Fruit fly (Drosophila melanogaster) whole organism, embryonic: ENCODE data around the gene pug.
A peak's percentile ranks its signal among the peaks of the same experiment; 100 is the strongest.

Experiments used
- Atf-2 ChIP-seq: fragments of 200-800 bp; sonication (Bioruptor generic); optimal IDR thresholded peaks from 2 replicates; lab custom pipeline; 2016; ENCODE audit warnings: missing biosample characterization, missing genetic modification characterization
- B-H2 ChIP-seq: fragments of 200-800 bp; sonication (Bioruptor generic); optimal IDR thresholded peaks from 2 replicates; lab custom pipeline; 2018; ENCODE audit warnings: missing biosample characterization, mild to moderate bottlenecking, missing genetic modification characterization
- CG10267 ChIP-seq: fragments of 200-800 bp; sonication (Bioruptor generic); optimal IDR thresholded peaks from 2 replicates; lab custom pipeline; 2018; ENCODE audit warnings: missing biosample characterization, mild to moderate bottlenecking, missing genetic modification characterization, moderate library complexity
- CG11085 ChIP-seq: fragments of 200-800 bp; sonication (Bioruptor generic); IDR thresholded peaks from 2 replicates; pipeline ENCODE4 v1.3.6; 2022; ENCODE audit warnings: missing biosample characterization, missing genetic modification characterization
- CG12299 ChIP-seq: fragments of 200-800 bp; sonication (Bioruptor generic); optimal IDR thresholded peaks from 2 replicates; lab custom pipeline; 2018; ENCODE audit warnings: missing biosample characterization, mild to moderate bottlenecking, missing genetic modification characterization
- CG13287 ChIP-seq: fragments of 200-800 bp; sonication (Bioruptor generic); IDR thresholded peaks from 2 replicates; pipeline ENCODE4 v1.3.6; 2022; ENCODE audit warnings: missing biosample characterization, missing genetic modification characterization; ENCODE audit not compliant: partially characterized antibody
- CG1529 ChIP-seq: fragments of 200-800 bp; sonication (Bioruptor generic); optimal IDR thresholded peaks from 3 replicates; lab custom pipeline; 2018; ENCODE audit warnings: missing biosample characterization, missing genetic modification characterization
- CG17912 ChIP-seq: fragments of 200-800 bp; sonication (Bioruptor generic); optimal IDR thresholded peaks from 2 replicates; lab custom pipeline; 2018; ENCODE audit warnings: missing biosample characterization, mild to moderate bottlenecking, missing genetic modification characterization
- CG2199 ChIP-seq: fragments of 200-800 bp; sonication (Bioruptor generic); IDR thresholded peaks from 3 replicates; pipeline ENCODE4 v1.3.6; 2022; ENCODE audit warnings: missing biosample characterization, missing genetic modification characterization
- CG2678 ChIP-seq: fragments of 200-800 bp; sonication (Bioruptor generic); optimal IDR thresholded peaks from 3 replicates; lab custom pipeline; 2019; ENCODE audit warnings: missing biosample characterization, mild to moderate bottlenecking, missing genetic modification characterization, moderate library complexity
- CG31224 ChIP-seq: fragments of 200-800 bp; sonication (Bioruptor generic); IDR thresholded peaks from 2 replicates; pipeline ENCODE4 v1.3.6; 2022; ENCODE audit warnings: missing biosample characterization, missing genetic modification characterization
- CG32767 ChIP-seq: fragments of 200-800 bp; sonication (Bioruptor generic); IDR thresholded peaks from 2 replicates; pipeline ENCODE4 v1.3.6; 2022; ENCODE audit warnings: missing biosample characterization, missing genetic modification characterization
- CG33213 ChIP-seq: fragments of 200-800 bp; sonication (Bioruptor generic); optimal IDR thresholded peaks from 3 replicates; lab custom pipeline; 2016; ENCODE audit warnings: missing biosample characterization, missing genetic modification characterization
- CG5180 ChIP-seq: fragments of 200-800 bp; sonication (Bioruptor generic); optimal IDR thresholded peaks from 3 replicates; lab custom pipeline; 2017; ENCODE audit warnings: missing biosample characterization, missing genetic modification characterization, mild to moderate bottlenecking, moderate library complexity, missing genetic modification reagents
- CG7987 ChIP-seq: fragments of 200-800 bp; sonication (Bioruptor generic); optimal IDR thresholded peaks from 2 replicates; lab custom pipeline; 2018; ENCODE audit warnings: missing biosample characterization, mild to moderate bottlenecking, missing genetic modification characterization, moderate library complexity
- CG8765 ChIP-seq: fragments of 200-800 bp; sonication (Bioruptor generic); IDR thresholded peaks from 2 replicates; pipeline ENCODE4 v1.3.6; 2022; ENCODE audit warnings: missing biosample characterization, missing genetic modification characterization
- CG9727 ChIP-seq: fragments of 200-800 bp; sonication (Bioruptor generic); optimal IDR thresholded peaks from 3 replicates; lab custom pipeline; 2017; ENCODE audit warnings: missing biosample characterization, mild to moderate bottlenecking, missing genetic modification characterization
- Dbx ChIP-seq: fragments of 200-800 bp; sonication (Bioruptor generic); IDR thresholded peaks from 3 replicates; pipeline ENCODE4 v1.3.6; 2022; ENCODE audit warnings: missing biosample characterization, missing genetic modification characterization
- ERR ChIP-seq: fragments of 200-800 bp; sonication (Bioruptor generic); optimal IDR thresholded peaks from 2 replicates; lab custom pipeline; 2016; ENCODE audit warnings: missing biosample characterization, missing genetic modification characterization
- Fer3 ChIP-seq: fragments of 200-800 bp; sonication (Bioruptor generic); optimal IDR thresholded peaks from 2 replicates; lab custom pipeline; 2018; ENCODE audit warnings: missing biosample characterization, mild to moderate bottlenecking, missing genetic modification characterization, moderate library complexity
- H2.0 ChIP-seq: fragments of 200-800 bp; sonication (Bioruptor generic); IDR thresholded peaks from 2 replicates; pipeline ENCODE4 v1.3.6; 2022; ENCODE audit warnings: missing biosample characterization, missing genetic modification characterization
- HLHmδ ChIP-seq: fragments of 200-800 bp; sonication (Bioruptor generic); optimal IDR thresholded peaks from 2 replicates; lab custom pipeline; 2018; ENCODE audit warnings: missing biosample characterization, mild to moderate bottlenecking, missing genetic modification characterization, moderate library complexity
- Hsf ChIP-seq: fragments of 200-800 bp; sonication (Bioruptor generic); optimal IDR thresholded peaks from 3 replicates; lab custom pipeline; 2016; ENCODE audit warnings: missing biosample characterization, missing genetic modification characterization
- Lhr ChIP-seq: fragments of 200-800 bp; sonication (Bioruptor generic); optimal IDR thresholded peaks from 3 replicates; lab custom pipeline; 2017; ENCODE audit warnings: mild to moderate bottlenecking, missing biosample characterization, missing genetic modification reagents, missing genetic modification characterization
- Max ChIP-seq: fragments of 200-800 bp; sonication (Bioruptor generic); optimal IDR thresholded peaks from 2 replicates; lab custom pipeline; 2016; ENCODE audit warnings: missing biosample characterization, mild to moderate bottlenecking, missing genetic modification characterization
- Nf-YB ChIP-seq: fragments of 200-800 bp; sonication (Bioruptor generic); optimal IDR thresholded peaks from 3 replicates; lab custom pipeline; 2019; ENCODE audit warnings: missing biosample characterization, mild to moderate bottlenecking, missing genetic modification characterization, moderate library complexity
- Ssrp ChIP-seq: fragments of 200-800 bp; sonication (Bioruptor generic); optimal IDR thresholded peaks from 2 replicates; lab custom pipeline; 2018; ENCODE audit warnings: missing biosample characterization, mild to moderate bottlenecking, missing genetic modification characterization, moderate library complexity
- TFAM ChIP-seq: fragments of 200-800 bp; sonication (Bioruptor generic); optimal IDR thresholded peaks from 2 replicates; lab custom pipeline; 2017; ENCODE audit warnings: missing biosample characterization, missing genetic modification characterization, inconsistent platforms
- ab ChIP-seq: fragments of 200-800 bp; sonication (Bioruptor generic); optimal IDR thresholded peaks from 2 replicates; lab custom pipeline; 2016; ENCODE audit warnings: missing biosample characterization, missing genetic modification characterization
- ap ChIP-seq: fragments of 200-800 bp; sonication (Bioruptor generic); IDR thresholded peaks from 2 replicates; pipeline ENCODE4 v1.3.6; 2022; ENCODE audit warnings: missing biosample characterization, missing genetic modification characterization
- caup ChIP-seq: fragments of 200-800 bp; sonication (Bioruptor generic); optimal IDR thresholded peaks from 3 replicates; lab custom pipeline; 2017; ENCODE audit warnings: missing biosample characterization, mild to moderate bottlenecking, missing genetic modification characterization, moderate library complexity; ENCODE audit not compliant: severe bottlenecking
- chn ChIP-seq: fragments of 200-800 bp; sonication (Bioruptor generic); optimal IDR thresholded peaks from 2 replicates; lab custom pipeline; 2016; ENCODE audit warnings: missing biosample characterization, missing genetic modification characterization
- en ChIP-seq: fragments of 200-800 bp; sonication (Bioruptor generic); optimal IDR thresholded peaks from 2 replicates; lab custom pipeline; 2016; ENCODE audit warnings: missing biosample characterization, missing genetic modification characterization
- fd102C ChIP-seq: fragments of 200-800 bp; sonication (Bioruptor generic); optimal IDR thresholded peaks from 2 replicates; lab custom pipeline; 2018; ENCODE audit warnings: missing biosample characterization, mild to moderate bottlenecking, missing genetic modification characterization, moderate library complexity
- fd3F ChIP-seq: fragments of 200-800 bp; sonication (Bioruptor generic); optimal IDR thresholded peaks from 2 replicates; lab custom pipeline; 2018; ENCODE audit warnings: missing biosample characterization, mild to moderate bottlenecking, missing genetic modification characterization, moderate library complexity
- lola ChIP-seq, 3 experiments: fragments of >200 bp in 2 of 3; fragments of 200-800 bp in 1 of 3; sonication (Bioruptor generic) in 1 of 3; optimal IDR thresholded peaks; 2 replicates each; lab custom pipeline; 2017 to 2019; ENCODE audit warnings: missing biosample characterization in 3 of 3, missing genetic modification characterization in 3 of 3, mild to moderate bottlenecking in 1 of 3, moderate library complexity in 1 of 3
- lov ChIP-seq, 2 experiments: fragments of 200-800 bp in 1 of 2; fragments of >200 bp in 1 of 2; sonication (Bioruptor generic) in 1 of 2; IDR thresholded peaks in 1 of 2; optimal IDR thresholded peaks in 1 of 2; 2 replicates in 1 of 2; 3 replicates in 1 of 2; pipeline versions ENCODE4 v1.3.6 to Lab custom; 2017 to 2022; ENCODE audit warnings: missing biosample characterization in 1 of 2, missing genetic modification characterization in 1 of 2
- mld ChIP-seq: fragments of 200-800 bp; sonication (Bioruptor generic); IDR thresholded peaks from 3 replicates; pipeline ENCODE4 v1.3.6; 2022; ENCODE audit warnings: missing biosample characterization, missing genetic modification characterization; ENCODE audit not compliant: partially characterized antibody
- nerfin-1 ChIP-seq: fragments of 200-800 bp; sonication (Bioruptor generic); optimal IDR thresholded peaks from 3 replicates; lab custom pipeline; 2019; ENCODE audit warnings: missing biosample characterization, mild to moderate bottlenecking, missing genetic modification characterization, moderate library complexity
- pfk ChIP-seq: fragments of 200-800 bp; sonication (Bioruptor generic); optimal IDR thresholded peaks from 2 replicates; lab custom pipeline; 2018; ENCODE audit warnings: missing biosample characterization, mild to moderate bottlenecking, missing genetic modification characterization, moderate library complexity
- psq ChIP-seq: fragments of 200-800 bp; sonication (Bioruptor generic); optimal IDR thresholded peaks from 2 replicates; lab custom pipeline; 2017; ENCODE audit warnings: missing biosample characterization, missing genetic modification characterization
- repo ChIP-seq: fragments of 200-800 bp; sonication (Bioruptor generic); optimal IDR thresholded peaks from 2 replicates; lab custom pipeline; 2016; ENCODE audit warnings: missing biosample characterization, missing genetic modification characterization
- salm ChIP-seq: fragments of 200-800 bp; sonication (Bioruptor generic); optimal IDR thresholded peaks from 2 replicates; lab custom pipeline; 2018; ENCODE audit warnings: missing biosample characterization, mild to moderate bottlenecking, missing genetic modification characterization
- sima ChIP-seq: fragments of 200-800 bp; sonication (Bioruptor generic); optimal IDR thresholded peaks from 2 replicates; lab custom pipeline; 2016; ENCODE audit warnings: missing biosample characterization, missing genetic modification characterization
- tin ChIP-seq: fragments of 200-800 bp; sonication (Bioruptor generic); optimal IDR thresholded peaks from 3 replicates; lab custom pipeline; 2016; ENCODE audit warnings: missing biosample characterization, missing genetic modification characterization
- vvl ChIP-seq: fragments of 200-800 bp; sonication (Bioruptor generic); IDR thresholded peaks from 2 replicates; pipeline ENCODE4 v1.3.6; 2022; ENCODE audit warnings: missing biosample characterization, missing genetic modification characterization

Gene pug

DNA sequence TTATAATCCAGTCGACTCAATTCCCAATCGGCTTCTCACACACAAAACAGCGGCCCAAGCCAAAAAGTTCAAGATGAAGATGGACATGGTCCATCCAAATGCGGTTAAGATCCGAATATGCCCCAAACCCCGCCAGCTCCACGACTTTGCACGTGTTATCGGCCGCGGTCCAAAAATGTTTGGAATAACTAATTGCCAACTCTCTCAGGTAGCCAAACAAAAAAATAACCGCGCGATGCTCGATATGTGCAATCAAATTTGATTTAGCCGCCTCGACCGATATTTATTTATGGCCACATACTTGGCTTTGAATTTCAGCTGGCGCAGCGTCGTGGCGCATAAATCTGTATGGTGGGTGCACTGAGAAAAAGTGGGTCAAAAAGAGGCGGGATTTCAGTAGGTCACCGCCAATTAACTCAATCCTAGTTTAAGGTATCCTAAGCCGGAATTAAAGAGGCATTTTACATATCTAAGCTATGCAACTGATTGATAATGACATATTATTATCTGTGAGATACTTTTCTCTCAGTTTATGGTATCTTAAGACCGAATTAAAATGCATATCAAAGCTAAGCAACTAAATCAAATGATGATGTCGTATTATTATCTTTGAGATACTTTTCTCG, 47.7 kb upstream of the pug start (continued):
- TF ChIP-seq Max (GFP tag; lab: Kevin White, UChicago) (no peak), nerfin-1 (tag; lab: Kevin White, UChicago) (no peak)

DNA sequence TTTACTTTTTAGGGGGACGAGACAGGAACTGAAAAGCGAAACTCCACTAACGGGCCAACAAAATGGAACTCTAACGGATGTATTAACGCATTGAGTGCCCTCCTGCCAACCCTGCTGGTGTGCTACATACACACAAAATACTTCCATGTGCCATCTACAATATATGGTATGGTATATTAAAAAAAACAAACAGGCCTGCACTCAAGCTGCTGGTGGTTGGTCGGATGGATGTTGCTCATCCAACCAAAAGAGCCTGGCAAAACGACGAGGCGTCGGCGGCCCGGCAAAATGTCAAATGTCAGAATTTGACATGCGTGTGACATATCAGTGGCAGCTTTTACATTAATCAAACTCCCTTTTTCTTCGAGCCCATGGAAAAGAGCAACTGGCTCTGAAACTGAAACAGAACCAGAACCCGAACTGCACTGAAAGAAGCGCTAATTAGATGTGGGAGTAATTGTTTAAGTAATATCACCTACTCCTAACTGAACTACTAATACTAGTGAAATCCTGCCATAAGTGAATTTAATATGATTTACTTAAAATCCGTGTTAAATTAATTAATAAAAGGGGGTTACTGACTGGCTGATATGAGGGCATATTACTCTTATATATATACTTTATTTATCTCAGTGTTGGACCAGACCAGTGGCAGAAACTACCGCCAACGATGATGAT, 45.6 kb upstream of the pug start:
- no peak for TF ChIP-seq pfk (GFP tag; lab: Kevin White, UChicago)
- TF ChIP-seq ab (GFP tag; lab: Kevin White, UChicago) = no peak
- TF ChIP-seq repo (GFP tag; lab: Kevin White, UChicago) = no peak
- TF ChIP-seq CG12299 (tag; lab: Kevin White, UChicago) = no peak
- no peak for TF ChIP-seq en
- peak; percentile 54 for TF ChIP-seq CG9727 (GFP tag; lab: Kevin White, UChicago)
- peak; percentile 38 for TF ChIP-seq Ssrp (tag; lab: Kevin White, UChicago)
- peak; percentile 4 for TF ChIP-seq tin (GFP tag; lab: Kevin White, UChicago)
- no peak for TF ChIP-seq CG31224 (GFP tag; lab: Robert Waterston, UW)
- no peak for TF ChIP-seq ERR (GFP tag; lab: Kevin White, UChicago)
- TF ChIP-seq CG2678 (tag; lab: Kevin White, UChicago) = peak; percentile 29
- peak; percentile 67 for TF ChIP-seq Nf-YB
- TF ChIP-seq CG10267 = peak; percentile 41
- TF ChIP-seq chn (GFP tag; lab: Kevin White, UChicago) = no peak
- no peak for TF ChIP-seq ap (GFP tag; lab: Robert Waterston, UW)
- TF ChIP-seq TFAM (GFP tag; lab: Kevin White, UChicago) = no peak
- no peak for TF ChIP-seq H2.0 (GFP tag; lab: Robert Waterston, UW)
- TF ChIP-seq lola (GFP tag; optimal IDR thresholded peaks at IDR 0.05; lab: Kevin White, UChicago) = peak in 1 of 3 experiments; percentile 66
- no peak for TF ChIP-seq CG7987 (GFP tag; lab: Kevin White, UChicago)
- TF ChIP-seq fd102C (GFP tag; lab: Kevin White, UChicago) = no peak
- TF ChIP-seq CG11085 = no peak
- TF ChIP-seq CG33213 (GFP tag; lab: Kevin White, UChicago) = no peak
- TF ChIP-seq salm (tag; lab: Kevin White, UChicago) = no peak
- no peak for TF ChIP-seq CG5180 (GFP tag; lab: Kevin White, UChicago)
- no peak for TF ChIP-seq CG17912
- TF ChIP-seq Lhr = peak; percentile 1
- TF ChIP-seq CG2199 = no peak
- TF ChIP-seq fd3F (GFP tag; lab: Kevin White, UChicago) = no peak
- TF ChIP-seq sima (GFP tag; lab: Kevin White, UChicago) = no peak
- no peak for TF ChIP-seq Fer3 (tag; lab: Kevin White, UChicago)
- TF ChIP-seq lov (optimal IDR thresholded peaks at IDR 0.05; lab: Kevin White, UChicago) = no peak
- no peak for TF ChIP-seq lov (GFP tag; IDR thresholded peaks at IDR 0.05; lab: Robert Waterston, UW)
- no peak for TF ChIP-seq Dbx (GFP tag; lab: Robert Waterston, UW)
- TF ChIP-seq psq = no peak
- no peak for TF ChIP-seq CG1529 (GFP tag; lab: Kevin White, UChicago)
- no peak for TF ChIP-seq vvl (GFP tag; lab: Robert Waterston, UW)
- TF ChIP-seq caup (GFP tag; lab: Kevin White, UChicago) = no peak
- no peak for TF ChIP-seq HLHmδ (GFP tag; lab: Kevin White, UChicago)
- no peak for TF ChIP-seq B-H2 (GFP tag; lab: Kevin White, UChicago)
- TF ChIP-seq CG13287 = no peak
- no peak for TF ChIP-seq Atf-2 (GFP tag; lab: Kevin White, UChicago)
- TF ChIP-seq mld (GFP tag; lab: Robert Waterston, UW) = no peak
- no peak for TF ChIP-seq CG32767 (GFP tag; lab: Robert Waterston, UW)
- no peak for TF ChIP-seq CG8765
- peak; percentile 6 for TF ChIP-seq Hsf (GFP tag; lab: Kevin White, UChicago)
